Worm (Caenorhabditis elegans) whole organism, young adult: ENCODE measurements around the gene K07C5.3.

Experiments
- B0019.2 ChIP-seq: fragments of 200-800 bp; sonication (Bioruptor generic); conservative IDR thresholded peaks from 2 replicates; pipeline ENCODE4 v1.3.6; 2022; ENCODE audit warnings: missing genetic modification reagents, missing genetic modification characterization, missing compliant biosample characterization
- F10E7.11 ChIP-seq: sonication (generic microtip); optimal IDR thresholded peaks from 2 replicates; lab custom pipeline; 2017; ENCODE audit warnings: mild to moderate bottlenecking, missing genetic modification characterization, moderate library complexity, missing compliant biosample characterization
- F39B2.1 ChIP-seq: fragments of 200-800 bp; sonication (Bioruptor generic); IDR thresholded peaks from 2 replicates; pipeline ENCODE4 v1.3.6; 2022; ENCODE audit warnings: missing genetic modification reagents, missing genetic modification characterization, missing compliant biosample characterization
- F52B5.7 ChIP-seq: sonication (generic microtip); optimal IDR thresholded peaks from 2 replicates; lab custom pipeline; 2016; ENCODE audit warnings: mild to moderate bottlenecking, missing genetic modification characterization, missing compliant biosample characterization
- F55B11.4 ChIP-seq: sonication (generic microtip); optimal IDR thresholded peaks from 2 replicates; lab custom pipeline; 2016; ENCODE audit warnings: missing compliant biosample characterization, missing genetic modification characterization, borderline replicate concordance; ENCODE audit not compliant: insufficient read depth
- F57A8.1 ChIP-seq: fragments of 200-800 bp; sonication (Bioruptor generic); optimal IDR thresholded peaks from 2 replicates; lab custom pipeline; 2018; ENCODE audit warnings: mild to moderate bottlenecking, missing genetic modification characterization, moderate library complexity, missing compliant biosample characterization
- K12H6.12 ChIP-seq: fragments of 200-800 bp; sonication (Bioruptor generic); optimal IDR thresholded peaks from 2 replicates; lab custom pipeline; 2018; ENCODE audit warnings: mild to moderate bottlenecking, missing genetic modification characterization, missing compliant biosample characterization
- Y56A3A.18 ChIP-seq: fragments of 200-800 bp; sonication (Bioruptor generic); IDR thresholded peaks from 2 replicates; pipeline ENCODE4 v1.3.6; 2022; ENCODE audit warnings: missing genetic modification reagents, missing genetic modification characterization, missing compliant biosample characterization
- Y67H2A.10 ChIP-seq: fragments of 200-800 bp; sonication (Bioruptor generic); conservative IDR thresholded peaks from 2 replicates; pipeline ENCODE4 v1.3.6; 2022; ENCODE audit warnings: missing genetic modification reagents, missing genetic modification characterization, missing compliant biosample characterization
- Y79H2A.3 ChIP-seq: fragments of 200-800 bp; sonication (Bioruptor generic); conservative IDR thresholded peaks from 2 replicates; pipeline ENCODE4 v1.3.6; 2022; ENCODE audit warnings: missing genetic modification reagents, missing genetic modification characterization, missing compliant biosample characterization
- ZK185.1 ChIP-seq: sonication (generic microtip); optimal IDR thresholded peaks from 2 replicates; lab custom pipeline; 2016; ENCODE audit warnings: mild to moderate bottlenecking, missing genetic modification characterization, missing compliant biosample characterization; ENCODE audit not compliant: poor library complexity, severe bottlenecking
- ama-1 ChIP-seq, 3 experiments: fragments of 150-350 bp in 1 of 3; sonication (generic microtip) in 2 of 3; optimal IDR thresholded peaks; 2 replicates each; lab custom pipeline; 2014 to 2018; ENCODE audit warnings: missing biosample characterization in 2 of 3, missing genetic modification characterization in 2 of 3, missing genetic modification reagents in 2 of 3
- atf-7 ChIP-seq: sonication (generic microtip); optimal IDR thresholded peaks from 2 replicates; lab custom pipeline; 2017; ENCODE audit warnings: mild to moderate bottlenecking, missing genetic modification characterization, missing compliant biosample characterization
- athp-1 ChIP-seq: sonication (generic microtip); optimal IDR thresholded peaks from 2 replicates; lab custom pipeline; 2017; ENCODE audit warnings: mild to moderate bottlenecking, missing genetic modification characterization, missing compliant biosample characterization
- ccch-3 ChIP-seq: fragments of 200-800 bp; sonication (Bioruptor generic); optimal IDR thresholded peaks from 2 replicates; lab custom pipeline; 2018; ENCODE audit warnings: mild to moderate bottlenecking, missing genetic modification characterization, missing compliant biosample characterization
- cebp-1 ChIP-seq, 2 experiments: fragments of 200-800 bp in 1 of 2; sonication (Bioruptor generic) in 1 of 2; sonication (generic microtip) in 1 of 2; IDR thresholded peaks in 1 of 2; optimal IDR thresholded peaks in 1 of 2; 2 replicates each; pipeline versions ENCODE4 v1.3.6 to Lab custom; 2017 to 2022; ENCODE audit warnings: missing compliant biosample characterization in 2 of 2, missing genetic modification characterization in 2 of 2, mild to moderate bottlenecking in 1 of 2, missing genetic modification reagents in 1 of 2, moderate library complexity in 1 of 2
- cebp-2 ChIP-seq: fragments of 200-800 bp; sonication (Bioruptor generic); IDR thresholded peaks from 2 replicates; pipeline ENCODE4 v1.3.6; 2022; ENCODE audit warnings: missing genetic modification characterization, missing compliant biosample characterization
- ceh-27 ChIP-seq: fragments of 200-800 bp; sonication (Bioruptor generic); optimal IDR thresholded peaks from 2 replicates; lab custom pipeline; 2018; ENCODE audit warnings: mild to moderate bottlenecking, missing genetic modification characterization, moderate library complexity, missing compliant biosample characterization
- die-1 ChIP-seq: sonication (generic microtip); optimal IDR thresholded peaks from 2 replicates; lab custom pipeline; 2016; ENCODE audit warnings: missing genotype, mild to moderate bottlenecking, missing genetic modification characterization, missing compliant biosample characterization
- dox-1 ChIP-seq: fragments of 200-800 bp; sonication (Bioruptor generic); IDR thresholded peaks from 2 replicates; pipeline ENCODE4 v1.3.6; 2022; ENCODE audit warnings: missing genetic modification reagents, missing genetic modification characterization, missing compliant biosample characterization
- dpl-1 ChIP-seq: fragments of 150-350 bp; optimal IDR thresholded peaks from 2 replicates; lab custom pipeline; 2014; ENCODE audit warnings: missing biosample characterization, missing genetic modification reagents, missing genetic modification characterization
- efl-1 ChIP-seq: fragments of 150-350 bp; optimal IDR thresholded peaks from 2 replicates; lab custom pipeline; 2014; ENCODE audit warnings: missing biosample characterization, missing genetic modification reagents, missing genetic modification characterization
- egl-44 ChIP-seq: fragments of 200-800 bp; sonication (Bioruptor generic); IDR thresholded peaks from 2 replicates; pipeline ENCODE4 v1.3.6; 2022; ENCODE audit warnings: missing genetic modification reagents, missing genetic modification characterization, missing compliant biosample characterization
- ekl-4 ChIP-seq: fragments of 200-800 bp; sonication (Bioruptor generic); IDR thresholded peaks from 2 replicates; pipeline ENCODE4 v1.3.6; 2022; ENCODE audit warnings: missing genetic modification reagents, missing genetic modification characterization, missing compliant biosample characterization
- gei-17 ChIP-seq: fragments of 200-800 bp; sonication (Bioruptor generic); optimal IDR thresholded peaks from 2 replicates; lab custom pipeline; 2018; ENCODE audit warnings: mild to moderate bottlenecking, missing genetic modification characterization, missing compliant biosample characterization
- hlh-26 ChIP-seq: fragments of 200-800 bp; sonication (Bioruptor generic); conservative IDR thresholded peaks from 2 replicates; pipeline ENCODE4 v1.3.6; 2022; ENCODE audit warnings: missing genetic modification reagents, missing genetic modification characterization, missing compliant biosample characterization
- hrde-1 ChIP-seq: sonication (generic microtip); optimal IDR thresholded peaks from 2 replicates; lab custom pipeline; 2016; ENCODE audit warnings: missing genetic modification characterization, mild to moderate bottlenecking, missing compliant biosample characterization, moderate library complexity, missing genotype, missing genetic modification reagents, borderline replicate concordance
- hsf-1 ChIP-seq: fragments of 200-800 bp; sonication (Bioruptor generic); IDR thresholded peaks from 2 replicates; pipeline ENCODE4 v1.3.6; 2022; ENCODE audit warnings: missing genetic modification reagents, missing genetic modification characterization, missing compliant biosample characterization
- lin-40 ChIP-seq: sonication (generic microtip); optimal IDR thresholded peaks from 2 replicates; lab custom pipeline; 2016; ENCODE audit warnings: missing genetic modification characterization, mild to moderate bottlenecking, missing compliant biosample characterization, missing genotype, missing genetic modification reagents
- lir-1 ChIP-seq: fragments of 200-800 bp; sonication (Bioruptor generic); conservative IDR thresholded peaks from 2 replicates; pipeline ENCODE4 v1.3.6; 2022; ENCODE audit warnings: missing genetic modification reagents, missing genetic modification characterization, missing compliant biosample characterization
- lsl-1 ChIP-seq: fragments of 200-800 bp; sonication (Bioruptor generic); optimal IDR thresholded peaks from 2 replicates; lab custom pipeline; 2018; ENCODE audit warnings: mild to moderate bottlenecking, missing genetic modification characterization, moderate library complexity, missing compliant biosample characterization
- madf-3 ChIP-seq: fragments of 200-800 bp; sonication (Bioruptor generic); IDR thresholded peaks from 2 replicates; pipeline ENCODE4 v1.3.6; 2022; ENCODE audit warnings: missing genetic modification reagents, missing genetic modification characterization, missing compliant biosample characterization
- nfya-1 ChIP-seq: sonication (generic microtip); optimal IDR thresholded peaks from 2 replicates; lab custom pipeline; 2017; ENCODE audit warnings: antibody characterized with exemption, missing compliant biosample characterization, missing genetic modification characterization, borderline replicate concordance; ENCODE audit not compliant: insufficient read depth
- nfya-2 ChIP-seq: fragments of 200-800 bp; sonication (Bioruptor generic); IDR thresholded peaks from 2 replicates; pipeline ENCODE4 v1.3.6; 2022; ENCODE audit warnings: missing genetic modification reagents, missing genetic modification characterization, missing compliant biosample characterization
- nhr-120 ChIP-seq: fragments of 200-800 bp; sonication (Bioruptor generic); IDR thresholded peaks from 2 replicates; pipeline ENCODE4 v1.3.6; 2022; ENCODE audit warnings: missing genetic modification characterization, missing compliant biosample characterization
- nhr-27 ChIP-seq: fragments of 200-800 bp; sonication (Bioruptor generic); optimal IDR thresholded peaks from 2 replicates; lab custom pipeline; 2018; ENCODE audit warnings: mild to moderate bottlenecking, missing genetic modification characterization, moderate library complexity, missing compliant biosample characterization
- nhr-80 ChIP-seq: sonication (generic microtip); optimal IDR thresholded peaks from 2 replicates; lab custom pipeline; 2016; ENCODE audit warnings: missing genetic modification characterization, missing compliant biosample characterization
- pha-4 ChIP-seq: fragments of 150-350 bp; sonication (generic microtip); optimal IDR thresholded peaks from 2 replicates; lab custom pipeline; 2014; ENCODE audit warnings: missing biosample characterization, missing genetic modification reagents, missing genetic modification characterization
- repo-1 ChIP-seq: sonication (generic microtip); optimal IDR thresholded peaks from 2 replicates; lab custom pipeline; 2017; ENCODE audit warnings: mild to moderate bottlenecking, missing genetic modification characterization, missing compliant biosample characterization
- sptf-2 ChIP-seq: fragments of 200-800 bp; sonication (Bioruptor generic); optimal IDR thresholded peaks from 2 replicates; lab custom pipeline; 2018; ENCODE audit warnings: mild to moderate bottlenecking, missing genetic modification characterization, missing compliant biosample characterization
- tlf-1 ChIP-seq: fragments of 200-800 bp; sonication (Bioruptor generic); optimal IDR thresholded peaks from 2 replicates; lab custom pipeline; 2018; ENCODE audit warnings: mild to moderate bottlenecking, missing genetic modification characterization, missing compliant biosample characterization
- unc-130 ChIP-seq: sonication (generic microtip); optimal IDR thresholded peaks from 2 replicates; lab custom pipeline; 2016; ENCODE audit warnings: missing genetic modification reagents, missing genetic modification characterization, missing compliant biosample characterization
- xnd-1 ChIP-seq: sonication (generic microtip); optimal IDR thresholded peaks from 2 replicates; lab custom pipeline; 2016; ENCODE audit warnings: missing genotype, missing genetic modification reagents, missing genetic modification characterization, missing compliant biosample characterization
- zim-3 ChIP-seq: sonication (generic microtip); optimal IDR thresholded peaks from 2 replicates; lab custom pipeline; 2017; ENCODE audit warnings: mild to moderate bottlenecking, missing genetic modification characterization, moderate library complexity, missing compliant biosample characterization

Gene K07C5.3

ce11 chrV:10328080-10328479 lies 14.8 kb upstream of the K07C5.3 start:
- TF ChIP-seq B0019.2 (GFP tag; lab: Robert Waterston, UW) (no peak), egl-44 (GFP tag; lab: Robert Waterston, UW) (no peak), zim-3 (no peak), tlf-1 (GFP tag; lab: Kevin White, UChicago) (no peak), ama-1 (optimal IDR thresholded peaks at IDR 0.05; lab: Kevin White, UChicago) (no peak), ama-1 (GFP tag; optimal IDR thresholded peaks at IDR 0.05; lab: Kevin White, UChicago) (no peak), F55B11.4 (tag; lab: Kevin White, UChicago) (no peak), nhr-120 (GFP tag; lab: Robert Waterston, UW) (no peak), atf-7 (tag; lab: Kevin White, UChicago) (no peak)

ce11 chrV:10332012-10332411 lies 10.8 kb upstream of the K07C5.3 start, which contains the start of gene crm-1:
Gene crm-1, minus strand, starts transcription at chrV:10332112.
- TF ChIP-seq madf-3 (GFP tag; lab: Robert Waterston, UW) (0 out of 2 replicates have a peak, but pooled peaks have one; percentile 22), hrde-1 (tag; lab: Kevin White, UChicago) (no peak)

ce11 chrV:10333843-10334242 lies 9.0 kb upstream of the K07C5.3 start:
- TF ChIP-seq lir-1 (GFP tag; lab: Robert Waterston, UW) (no peak), hlh-26 (GFP tag; lab: Robert Waterston, UW) (no peak), nhr-27 (tag; lab: Kevin White, UChicago) (no peak), efl-1 (GFP tag; lab: Kevin White, UChicago) (no peak), B0019.2 (GFP tag; lab: Robert Waterston, UW) (no peak), cebp-1 (GFP tag; IDR thresholded peaks at IDR 0.05; lab: Robert Waterston, UW) (no peak), cebp-1 (tag; optimal IDR thresholded peaks at IDR 0.05; lab: Kevin White, UChicago) (peak; percentile 57), atf-7 (tag; lab: Kevin White, UChicago) (peak; percentile 78), dpl-1 (no peak), tlf-1 (GFP tag; lab: Kevin White, UChicago) (no peak), ccch-3 (no peak), K12H6.12 (tag; lab: Kevin White, UChicago) (no peak), nhr-80 (tag; lab: Kevin White, UChicago) (peak; percentile 97), Y56A3A.18 (no peak), ekl-4 (GFP tag; lab: Robert Waterston, UW) (no peak), gei-17 (GFP tag; lab: Kevin White, UChicago) (no peak), Y79H2A.3 (GFP tag; lab: Robert Waterston, UW) (no peak), F10E7.11 (tag; lab: Kevin White, UChicago) (no peak), athp-1 (no peak), hsf-1 (GFP tag; lab: Robert Waterston, UW) (no peak), unc-130 (no peak), lsl-1 (GFP tag; lab: Kevin White, UChicago) (no peak), cebp-2 (GFP tag; lab: Robert Waterston, UW) (no peak), nfya-1 (tag; lab: Kevin White, UChicago) (no peak), Y67H2A.10 (GFP tag; lab: Robert Waterston, UW) (no peak), ZK185.1 (tag; lab: Kevin White, UChicago) (no peak), xnd-1 (tag; lab: Kevin White, UChicago) (no peak), sptf-2 (no peak), nfya-2 (GFP tag; lab: Robert Waterston, UW) (no peak), ceh-27 (GFP tag; lab: Kevin White, UChicago) (no peak), dox-1 (peak; percentile 17; the same call in 1 of the 2 replicates), die-1 (tag; lab: Kevin White, UChicago) (no peak), lin-40 (tag; lab: Kevin White, UChicago) (no peak), repo-1 (tag; lab: Kevin White, UChicago) (no peak), pha-4 (tag; lab: Kevin White, UChicago) (no peak), F52B5.7 (tag; lab: Kevin White, UChicago) (no peak), hrde-1 (tag; lab: Kevin White, UChicago) (no peak), F39B2.1 (no peak), F57A8.1 (GFP tag; lab: Kevin White, UChicago) (no peak)
